Fruit fly (Drosophila melanogaster): ENCODE data around the gene dbe.
A peak's percentile ranks its signal among the peaks of the same experiment; 100 is the strongest.

dbe gene

DNA sequence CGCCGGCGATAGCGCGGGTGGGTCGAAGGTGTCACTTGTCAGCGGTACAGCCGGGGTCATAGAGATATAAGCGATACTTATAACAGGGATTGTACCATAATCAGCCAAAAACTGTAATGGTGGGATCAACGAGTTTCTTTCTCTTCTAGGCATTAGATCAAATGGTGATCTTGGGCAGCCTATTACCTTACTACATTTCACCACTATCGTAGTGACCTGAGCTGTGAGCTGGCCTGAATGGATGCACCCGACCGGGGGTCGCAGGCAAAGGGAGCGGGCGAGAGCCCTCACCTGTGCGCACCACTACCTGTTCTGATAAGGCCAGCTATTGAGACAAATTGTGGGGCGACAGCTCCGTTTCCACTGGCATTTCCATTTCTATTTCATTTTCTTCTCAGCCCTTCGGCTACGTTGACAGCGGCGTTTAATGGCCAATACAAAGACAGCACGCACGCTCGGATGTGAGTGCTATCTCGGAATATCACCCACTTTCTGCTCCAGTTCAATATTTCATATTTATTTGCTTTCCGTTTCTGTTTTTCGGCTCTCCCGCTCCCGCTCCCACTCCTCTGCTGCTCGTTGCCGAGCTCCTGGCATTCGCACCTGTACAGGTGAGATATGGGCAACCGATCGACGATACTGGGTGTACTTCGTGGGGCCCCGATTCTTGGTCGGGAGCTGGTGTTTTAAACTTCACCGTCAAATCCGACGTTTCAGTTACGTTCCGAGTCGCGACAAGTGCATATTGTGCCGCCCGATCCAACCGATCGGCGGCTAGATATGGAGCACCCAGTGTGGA is 12.8 kb downstream of the dbe start (continued):
- peak; percentile 16 for TF ChIP-seq Sox14 (GFP tag; optimal IDR thresholded peaks at IDR 0.05)
- no peak for TF ChIP-seq dac (GFP tag; optimal IDR thresholded peaks at IDR 0.05)
- TF ChIP-seq ss (GFP tag; optimal IDR thresholded peaks at IDR 0.05), result no peak
- peak; percentile 54 for TF ChIP-seq pdm3 (GFP tag; optimal IDR thresholded peaks at IDR 0.05)
- TF ChIP-seq CG31627 (GFP tag; optimal IDR thresholded peaks at IDR 0.05), result peak; percentile 3
- peak; percentile 91 for TF ChIP-seq svp (GFP tag)
- peak; percentile 36 for TF ChIP-seq CG32006 (GFP tag; optimal IDR thresholded peaks at IDR 0.05)
- TF ChIP-seq lz (GFP tag; optimal IDR thresholded peaks at IDR 0.05), result peak; percentile 1
- peak; percentile 47 for TF ChIP-seq CG11902 (GFP tag; optimal IDR thresholded peaks at IDR 0.05)
- TF ChIP-seq CG34406 (GFP tag; optimal IDR thresholded peaks at IDR 0.05), result peak; percentile 46
- peak; percentile 28 for TF ChIP-seq topi (GFP tag; optimal IDR thresholded peaks at IDR 0.05)
- TF ChIP-seq CG8319 (GFP tag; optimal IDR thresholded peaks at IDR 0.05), result peak; percentile 4
- TF ChIP-seq Ets96B (tag; optimal IDR thresholded peaks at IDR 0.05), result peak; percentile 36
- TF ChIP-seq spab (GFP tag; optimal IDR thresholded peaks at IDR 0.05), result no peak

dm6 chr2L:856001-856400 is 13.7 kb downstream of the dbe start:
- peak; percentile 83 for TF ChIP-seq fkh (GFP tag; optimal IDR thresholded peaks at IDR 0.05)
- no peak for TF ChIP-seq salr (GFP tag; optimal IDR thresholded peaks at IDR 0.05)
- TF ChIP-seq CG11762 (GFP tag; optimal IDR thresholded peaks at IDR 0.05; ENCODE audit: insufficient read depth), result no peak
- TF ChIP-seq spab (GFP tag; optimal IDR thresholded peaks at IDR 0.05), result no peak
- TF ChIP-seq CG32006 (GFP tag; optimal IDR thresholded peaks at IDR 0.05), result no peak

DNA sequence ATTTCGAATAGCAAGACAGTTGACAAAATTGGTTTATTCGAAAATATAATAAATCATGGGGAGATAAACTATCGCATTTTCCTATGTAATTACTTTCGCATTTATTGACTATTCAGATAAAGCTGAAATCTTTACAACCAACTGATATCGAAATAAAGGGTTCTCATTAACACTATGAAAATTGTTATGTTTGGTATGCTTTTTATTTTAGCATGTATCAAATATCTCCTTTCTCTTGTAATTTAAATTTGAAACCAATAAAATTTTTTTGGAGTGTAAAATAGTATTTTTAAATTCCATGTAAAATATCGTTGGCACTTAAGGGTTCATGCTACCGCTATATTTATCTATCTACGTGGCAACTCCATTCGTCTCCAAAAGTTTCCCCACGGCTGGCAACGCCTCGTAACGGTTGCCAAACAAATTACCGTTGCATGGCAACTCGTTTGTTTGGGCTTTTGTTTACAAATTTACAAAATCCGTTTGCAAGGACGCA is 14.6 kb downstream of the dbe start, which contains the start of gene CG13949:
TSS of gene CG13949 (plus strand) at position 286 of the 496 bp plus-strand sequence.
- peak; percentile 35 for TF ChIP-seq CG32006 (GFP tag; optimal IDR thresholded peaks at IDR 0.05)
- TF ChIP-seq CG6854 (GFP tag; optimal IDR thresholded peaks at IDR 0.05), result no peak
- TF ChIP-seq CG6276 (GFP tag; optimal IDR thresholded peaks at IDR 0.05), result no peak
- TF ChIP-seq vri (GFP tag; optimal IDR thresholded peaks at IDR 0.05), result no peak
- TF ChIP-seq Hr4 (GFP tag; optimal IDR thresholded peaks at IDR 0.05), result peak; percentile 73
- TF ChIP-seq svp (GFP tag), result peak; percentile 74
- TF ChIP-seq CG1621 (tag; optimal IDR thresholded peaks at IDR 0.05), result no peak
- peak; percentile 51 for TF ChIP-seq Smox (GFP tag; optimal IDR thresholded peaks at IDR 0.05)
- peak; percentile 63 for TF ChIP-seq esn (GFP tag; optimal IDR thresholded peaks at IDR 0.05)
- no peak for TF ChIP-seq CG9139 (GFP tag; optimal IDR thresholded peaks at IDR 0.05)
- TF ChIP-seq CG15336 (GFP tag; IDR thresholded peaks at IDR 0.05), result peak; percentile 49
- no peak for TF ChIP-seq CG34406 (GFP tag; optimal IDR thresholded peaks at IDR 0.05)
- TF ChIP-seq ss (GFP tag; optimal IDR thresholded peaks at IDR 0.05), result no peak
- TF ChIP-seq CG6792 (GFP tag; optimal IDR thresholded peaks at IDR 0.05), result no peak
- TF ChIP-seq CG8119 (GFP tag; IDR thresholded peaks at IDR 0.05), result peak; percentile 47; the same call in 2 of the 3 replicates
- TF ChIP-seq salr (GFP tag; optimal IDR thresholded peaks at IDR 0.05), result no peak
- no peak for TF ChIP-seq spab (GFP tag; optimal IDR thresholded peaks at IDR 0.05)
- peak; percentile 41 for TF ChIP-seq CG3919 (GFP tag; optimal IDR thresholded peaks at IDR 0.05)
- TF ChIP-seq CG8319 (GFP tag; optimal IDR thresholded peaks at IDR 0.05), result no peak
- no peak for TF ChIP-seq CG4318 (GFP tag; optimal IDR thresholded peaks at IDR 0.05)
- no peak for TF ChIP-seq net (GFP tag; optimal IDR thresholded peaks at IDR 0.05)
- TF ChIP-seq topi (GFP tag; optimal IDR thresholded peaks at IDR 0.05), result peak; percentile 34
- TF ChIP-seq Eip75B (GFP tag; optimal IDR thresholded peaks at IDR 0.05), result peak; percentile 18
- peak; percentile 8 for TF ChIP-seq Ets96B (tag; optimal IDR thresholded peaks at IDR 0.05)
- TF ChIP-seq CG6163 (GFP tag; IDR thresholded peaks at IDR 0.05), result peak; percentile 75
- peak; percentile 26; the same call in 1 of the 2 replicates for TF ChIP-seq CG11294 (GFP tag; IDR thresholded peaks at IDR 0.05)
- no peak for TF ChIP-seq Eip93F (GFP tag; optimal IDR thresholded peaks at IDR 0.05)
- TF ChIP-seq Hr39 (GFP tag; optimal IDR thresholded peaks at IDR 0.05), result peak; percentile 46
- TF ChIP-seq eg (GFP tag; IDR thresholded peaks at IDR 0.05), result peak; percentile 57
- no peak for TF ChIP-seq CG11902 (GFP tag; optimal IDR thresholded peaks at IDR 0.05)
- TF ChIP-seq fd59A (GFP tag; optimal IDR thresholded peaks at IDR 0.05), result no peak
- TF ChIP-seq dsx (GFP tag; optimal IDR thresholded peaks at IDR 0.05; ENCODE audit: poor library complexity, severe bottlenecking), result no peak
- peak; percentile 46 for TF ChIP-seq CG31627 (GFP tag; optimal IDR thresholded peaks at IDR 0.05)
- no peak for TF ChIP-seq Lpt (GFP tag; optimal IDR thresholded peaks at IDR 0.05)
- no peak for TF ChIP-seq CG16779 (tag; optimal IDR thresholded peaks at IDR 0.05)
- TF ChIP-seq achi (GFP tag; optimal IDR thresholded peaks at IDR 0.05), result peak; percentile 23
- TF ChIP-seq lz (GFP tag; optimal IDR thresholded peaks at IDR 0.05), result peak; percentile 35
- TF ChIP-seq fd85E (GFP tag; optimal IDR thresholded peaks at IDR 0.05), result no peak
- TF ChIP-seq cyc (GFP tag; optimal IDR thresholded peaks at IDR 0.05), result peak; percentile 37
